Fruit fly (Drosophila melanogaster) whole organism, embryonic: Measurements from ENCODE around the gene CG9522.
A peak's percentile ranks its signal among the peaks of the same experiment; 100 is the strongest.

Experiments used
- ATbp ChIP-seq: fragments of 200-800 bp; sonication (Bioruptor generic); optimal IDR thresholded peaks from 2 replicates; lab custom pipeline; 2017; ENCODE audit warnings: missing biosample characterization, mild to moderate bottlenecking, missing genetic modification characterization, missing genetic modification reagents
- C15 ChIP-seq: fragments of 200-800 bp; sonication (Bioruptor generic); IDR thresholded peaks from 3 replicates; pipeline ENCODE4 v1.3.6; 2022; ENCODE audit warnings: missing biosample characterization, missing genetic modification characterization
- CG10543 ChIP-seq: fragments of 200-800 bp; sonication (Bioruptor generic); optimal IDR thresholded peaks from 3 replicates; lab custom pipeline; 2017; ENCODE audit warnings: missing biosample characterization, mild to moderate bottlenecking, missing genetic modification characterization, moderate library complexity
- CG10654 ChIP-seq: fragments of 200-800 bp; sonication (Bioruptor generic); optimal IDR thresholded peaks from 2 replicates; lab custom pipeline; 2016; ENCODE audit warnings: missing biosample characterization, missing genetic modification characterization
- CG11695 ChIP-seq: fragments of 200-800 bp; sonication (Bioruptor generic); IDR thresholded peaks from 3 replicates; pipeline ENCODE4 v1.3.6; 2022; ENCODE audit warnings: missing biosample characterization, missing genetic modification characterization
- CG13287 ChIP-seq: fragments of 200-800 bp; sonication (Bioruptor generic); IDR thresholded peaks from 2 replicates; pipeline ENCODE4 v1.3.6; 2022; ENCODE audit warnings: missing biosample characterization, missing genetic modification characterization; ENCODE audit not compliant: partially characterized antibody
- CG15696 ChIP-seq: fragments of 200-800 bp; sonication (Bioruptor generic); optimal IDR thresholded peaks from 2 replicates; lab custom pipeline; 2019; ENCODE audit warnings: missing biosample characterization, mild to moderate bottlenecking, missing genetic modification characterization, moderate library complexity
- CG1603 ChIP-seq: fragments of 200-800 bp; sonication (Bioruptor generic); optimal IDR thresholded peaks from 2 replicates; lab custom pipeline; 2019; ENCODE audit warnings: missing biosample characterization, mild to moderate bottlenecking, missing genetic modification characterization, moderate library complexity
- CG16815 ChIP-seq: fragments of 200-800 bp; sonication (Bioruptor generic); optimal IDR thresholded peaks from 3 replicates; lab custom pipeline; 2017; ENCODE audit warnings: missing biosample characterization, mild to moderate bottlenecking, missing genetic modification characterization
- CG31365 ChIP-seq: fragments of 200-800 bp; sonication (Bioruptor generic); optimal IDR thresholded peaks from 2 replicates; lab custom pipeline; 2018; ENCODE audit warnings: missing biosample characterization, mild to moderate bottlenecking, missing genetic modification characterization
- CG32532 ChIP-seq: fragments of 200-800 bp; sonication (Bioruptor generic); IDR thresholded peaks from 2 replicates; pipeline ENCODE4 v1.3.6; 2022; ENCODE audit warnings: missing biosample characterization, missing genetic modification characterization
- CG3407 ChIP-seq: fragments of 200-800 bp; sonication (Bioruptor generic); optimal IDR thresholded peaks from 2 replicates; lab custom pipeline; 2018; ENCODE audit warnings: missing biosample characterization, mild to moderate bottlenecking, missing genetic modification characterization
- CG42726 ChIP-seq: fragments of 200-800 bp; sonication (Bioruptor generic); IDR thresholded peaks from 2 replicates; pipeline ENCODE4 v1.3.6; 2022; ENCODE audit warnings: missing biosample characterization, missing genetic modification characterization; ENCODE audit not compliant: partially characterized antibody
- CG4617 ChIP-seq: fragments of 200-800 bp; sonication (Bioruptor generic); optimal IDR thresholded peaks from 3 replicates; lab custom pipeline; 2016; ENCODE audit warnings: missing biosample characterization, missing genetic modification characterization, borderline replicate concordance
- CG6854 ChIP-seq: fragments of 200-800 bp; sonication (Bioruptor generic); optimal IDR thresholded peaks from 3 replicates; lab custom pipeline; 2017; ENCODE audit warnings: missing biosample characterization, mild to moderate bottlenecking, missing genetic modification characterization
- CG7271 ChIP-seq: fragments of 200-800 bp; sonication (Bioruptor generic); optimal IDR thresholded peaks from 2 replicates; lab custom pipeline; 2018; ENCODE audit warnings: missing biosample characterization, mild to moderate bottlenecking, missing genetic modification characterization, moderate library complexity
- CG8290 ChIP-seq, 3 experiments: fragments of 200-800 bp; sonication (Bioruptor generic); optimal IDR thresholded peaks; 2 replicates each; lab custom pipeline; 2016 to 2019; ENCODE audit warnings: missing biosample characterization in 3 of 3, missing genetic modification characterization in 3 of 3, mild to moderate bottlenecking in 2 of 3, moderate library complexity in 1 of 3
- CG8359 ChIP-seq: fragments of 200-800 bp; sonication (Bioruptor generic); optimal IDR thresholded peaks from 2 replicates; lab custom pipeline; 2017; ENCODE audit warnings: missing biosample characterization, mild to moderate bottlenecking, missing genetic modification characterization, borderline replicate concordance
- CrebB ChIP-seq: fragments of 200-800 bp; sonication (Bioruptor generic); optimal IDR thresholded peaks from 3 replicates; lab custom pipeline; 2018; ENCODE audit warnings: missing biosample characterization, mild to moderate bottlenecking, missing genetic modification characterization
- Dad ChIP-seq: fragments of 200-800 bp; sonication (Bioruptor generic); optimal IDR thresholded peaks from 3 replicates; lab custom pipeline; 2016; ENCODE audit warnings: missing biosample characterization, missing genetic modification characterization
- E2f1 ChIP-seq: fragments of 200-800 bp; sonication (Bioruptor generic); IDR thresholded peaks from 2 replicates; pipeline ENCODE4 v1.3.6; 2022; ENCODE audit warnings: missing biosample characterization, missing genetic modification characterization
- Fer2 ChIP-seq: fragments of 200-800 bp; sonication (Bioruptor generic); optimal IDR thresholded peaks from 2 replicates; lab custom pipeline; 2018; ENCODE audit warnings: missing biosample characterization, mild to moderate bottlenecking, missing genetic modification characterization, moderate library complexity
- NK7.1 ChIP-seq: fragments of 200-800 bp; sonication (Bioruptor generic); optimal IDR thresholded peaks from 3 replicates; lab custom pipeline; 2016; ENCODE audit warnings: missing biosample characterization, missing genetic modification characterization
- PHDP ChIP-seq: fragments of 200-800 bp; sonication (Bioruptor generic); optimal IDR thresholded peaks from 3 replicates; lab custom pipeline; 2018; ENCODE audit warnings: missing biosample characterization, mild to moderate bottlenecking, missing genetic modification characterization, moderate library complexity
- Poxn ChIP-seq: fragments of 200-800 bp; sonication (Bioruptor generic); IDR thresholded peaks from 2 replicates; pipeline ENCODE4 v1.3.6; 2022; ENCODE audit warnings: missing biosample characterization, missing genetic modification characterization
- Taf1 ChIP-seq: fragments of 200-800 bp; sonication (Bioruptor generic); IDR thresholded peaks from 2 replicates; pipeline ENCODE4 v1.3.6; 2022; ENCODE audit warnings: missing biosample characterization, missing genetic modification characterization
- Xrp1 ChIP-seq: fragments of 200-800 bp; sonication (Bioruptor generic); IDR thresholded peaks from 2 replicates; pipeline ENCODE4 v1.3.6; 2022; ENCODE audit warnings: missing biosample characterization, missing genetic modification characterization
- bcd ChIP-seq: fragments of 200-800 bp; sonication (Bioruptor generic); optimal IDR thresholded peaks from 2 replicates; lab custom pipeline; 2017; ENCODE audit warnings: missing biosample characterization, mild to moderate bottlenecking, missing genetic modification characterization
- bigmax ChIP-seq: fragments of 200-800 bp; sonication (Bioruptor generic); optimal IDR thresholded peaks from 2 replicates; lab custom pipeline; 2018; ENCODE audit warnings: missing biosample characterization, mild to moderate bottlenecking, missing genetic modification characterization
- bsh ChIP-seq, 2 experiments: fragments of 200-800 bp; sonication (Bioruptor generic); optimal IDR thresholded peaks; 2 replicates each; lab custom pipeline; 2017 to 2018; ENCODE audit warnings: mild to moderate bottlenecking in 2 of 2, missing biosample characterization in 2 of 2, missing genetic modification characterization in 2 of 2, moderate library complexity in 1 of 2
- dimm ChIP-seq: fragments of 200-800 bp; sonication (Bioruptor generic); IDR thresholded peaks from 2 replicates; pipeline ENCODE4 v1.3.6; 2022; ENCODE audit warnings: missing biosample characterization, missing genetic modification characterization
- dmrt11E ChIP-seq: fragments of 200-800 bp; sonication (Bioruptor generic); optimal IDR thresholded peaks from 3 replicates; lab custom pipeline; 2018; ENCODE audit warnings: missing biosample characterization, mild to moderate bottlenecking, missing genetic modification characterization, moderate library complexity
- dysf ChIP-seq: fragments of 200-800 bp; sonication (Bioruptor generic); IDR thresholded peaks from 3 replicates; pipeline ENCODE4 v1.3.6; 2022; ENCODE audit warnings: missing biosample characterization, missing genetic modification characterization
- esg ChIP-seq: fragments of 200-800 bp; sonication (Bioruptor generic); conservative IDR thresholded peaks from 2 replicates; pipeline ENCODE4 v1.3.6; 2022; ENCODE audit warnings: missing biosample characterization, missing genetic modification characterization
- exex ChIP-seq: fragments of 200-800 bp; sonication (Bioruptor generic); optimal IDR thresholded peaks from 4 replicates; lab custom pipeline; 2018; ENCODE audit warnings: missing biosample characterization, mild to moderate bottlenecking, missing genetic modification characterization, moderate library complexity
- ftz-f1 ChIP-seq: fragments of 200-800 bp; sonication (Bioruptor generic); optimal IDR thresholded peaks from 2 replicates; lab custom pipeline; 2016; ENCODE audit warnings: missing biosample characterization, missing genetic modification characterization
- gce ChIP-seq: fragments of 200-800 bp; sonication (Bioruptor generic); IDR thresholded peaks from 3 replicates; pipeline ENCODE4 v1.3.6; 2022; ENCODE audit warnings: missing biosample characterization, missing genetic modification characterization
- gro ChIP-seq: fragments of 200-800 bp; sonication (Bioruptor generic); optimal IDR thresholded peaks from 2 replicates; lab custom pipeline; 2016; ENCODE audit warnings: missing biosample characterization, missing genetic modification characterization
- h ChIP-seq: fragments of >200 bp; optimal IDR thresholded peaks from 2 replicates; lab custom pipeline; 2017
- ham ChIP-seq: fragments of 200-800 bp; sonication (Bioruptor generic); IDR thresholded peaks from 2 replicates; pipeline ENCODE4 v1.3.6; 2022; ENCODE audit warnings: missing biosample characterization, missing genetic modification characterization
- ind ChIP-seq: fragments of 200-800 bp; sonication (Bioruptor generic); optimal IDR thresholded peaks from 3 replicates; lab custom pipeline; 2016; ENCODE audit warnings: missing biosample characterization, missing genetic modification characterization
- lmd ChIP-seq: fragments of 200-800 bp; sonication (Bioruptor generic); IDR thresholded peaks from 2 replicates; pipeline ENCODE4 v1.3.6; 2022; ENCODE audit warnings: missing biosample characterization, missing genetic modification characterization
- p53 ChIP-seq: fragments of 200-800 bp; sonication (Bioruptor generic); optimal IDR thresholded peaks from 2 replicates; lab custom pipeline; 2016; ENCODE audit warnings: missing biosample characterization, missing genetic modification characterization
- prd ChIP-seq, 3 experiments: fragments of >200 bp in 2 of 3; fragments of 200-800 bp in 1 of 3; sonication (Bioruptor generic) in 1 of 3; optimal IDR thresholded peaks in 2 of 3; IDR thresholded peaks in 1 of 3; 2 replicates in 2 of 3; 3 replicates in 1 of 3; pipeline versions ENCODE4 v1.3.6 to Lab custom; 2017 to 2022; ENCODE audit warnings: missing biosample characterization in 1 of 3, missing genetic modification characterization in 1 of 3
- ro ChIP-seq: fragments of 200-800 bp; sonication (Bioruptor generic); IDR thresholded peaks from 2 replicates; pipeline ENCODE4 v1.3.6; 2022; ENCODE audit warnings: missing biosample characterization, missing genetic modification characterization
- tin ChIP-seq: fragments of 200-800 bp; sonication (Bioruptor generic); optimal IDR thresholded peaks from 3 replicates; lab custom pipeline; 2016; ENCODE audit warnings: missing biosample characterization, missing genetic modification characterization
- tna ChIP-seq: fragments of 200-800 bp; sonication (Bioruptor generic); IDR thresholded peaks from 2 replicates; pipeline ENCODE4 v1.3.6; 2022; ENCODE audit warnings: missing biosample characterization, missing genetic modification characterization; ENCODE audit not compliant: partially characterized antibody
- yki ChIP-seq: fragments of >200 bp; optimal IDR thresholded peaks from 3 replicates; lab custom pipeline; 2018
- zen ChIP-seq: fragments of 200-800 bp; sonication (Bioruptor generic); optimal IDR thresholded peaks from 3 replicates; lab custom pipeline; 2018; ENCODE audit warnings: missing biosample characterization, mild to moderate bottlenecking, missing genetic modification characterization, moderate library complexity

The CG9522 gene

DNA sequence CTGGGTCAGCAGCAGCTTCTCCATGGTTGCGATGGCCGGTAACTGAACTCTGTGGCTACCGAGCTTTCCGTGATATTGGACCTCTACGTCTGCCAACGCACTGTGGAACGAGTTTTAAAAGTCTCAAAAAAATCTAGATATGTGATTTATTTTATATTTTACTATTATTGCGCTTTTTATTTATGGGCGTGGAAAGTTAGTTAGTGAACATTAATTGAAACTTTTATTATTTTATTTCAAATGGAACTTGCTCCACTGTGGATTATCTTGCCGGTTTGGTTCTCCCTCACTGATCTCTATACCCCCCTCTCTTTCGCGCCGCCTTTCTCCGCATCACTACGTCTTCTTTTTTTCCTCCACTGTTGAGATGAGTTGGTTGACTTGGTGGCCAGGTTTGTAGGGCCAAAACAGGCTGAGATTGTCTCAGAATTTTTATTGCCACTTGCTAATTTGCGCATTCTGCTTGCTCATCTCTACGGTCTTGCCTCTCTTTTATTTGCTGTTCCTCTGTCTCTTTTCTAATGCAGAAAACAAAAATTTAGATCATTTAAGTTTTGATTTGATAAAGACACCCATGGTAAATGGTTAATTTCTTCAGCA lies at the start of gene CG9522 (continued):
- TF ChIP-seq CG16815 (GFP tag; lab: Kevin White, UChicago) (peak; percentile 50), ro (GFP tag; lab: Robert Waterston, UW) (0 out of 2 replicates have a peak, but pooled peaks have one; percentile 33), tin (peak; percentile 66), esg (GFP tag; lab: Robert Waterston, UW) (peak; percentile 68), CG15696 (tag; lab: Kevin White, UChicago) (no peak), exex (no peak), CG42726 (GFP tag; lab: Robert Waterston, UW) (no peak), E2f1 (GFP tag; lab: Robert Waterston, UW) (peak; percentile 69), ATbp (GFP tag; lab: Kevin White, UChicago) (peak; percentile 82), CG13287 (GFP tag; lab: Robert Waterston, UW) (no peak), prd (optimal IDR thresholded peaks at IDR 0.05; lab: Kevin White, UChicago) (no peak), prd (GFP tag; IDR thresholded peaks at IDR 0.05; lab: Robert Waterston, UW) (peak; percentile 74), dysf (GFP tag; lab: Robert Waterston, UW) (peak; percentile 81), tna (GFP tag; lab: Robert Waterston, UW) (no peak), gro (GFP tag; lab: Kevin White, UChicago) (no peak), bsh (GFP tag; optimal IDR thresholded peaks at IDR 0.05; lab: Kevin White, UChicago) (peak; percentile 90 to 91), CG4617 (no peak), Xrp1 (GFP tag; lab: Robert Waterston, UW) (peak; percentile 86), PHDP (tag; lab: Kevin White, UChicago) (peak; percentile 75), p53 (GFP tag; lab: Kevin White, UChicago) (no peak), Poxn (no peak), CG8290 (GFP tag; optimal IDR thresholded peaks at IDR 0.05; lab: Kevin White, UChicago) (peak; percentile 23), CG8290 (tag; optimal IDR thresholded peaks at IDR 0.05; lab: Kevin White, UChicago) (no peak), CG7271 (tag; lab: Kevin White, UChicago) (no peak), CG31365 (tag; lab: Kevin White, UChicago) (no peak), Dad (GFP tag; lab: Kevin White, UChicago) (peak; percentile 37), CG3407 (GFP tag; lab: Kevin White, UChicago) (peak; percentile 68), CrebB (tag; lab: Kevin White, UChicago) (no peak), bcd (GFP tag; lab: Kevin White, UChicago) (peak; percentile 72), ind (GFP tag; lab: Kevin White, UChicago) (peak; percentile 64), CG8359 (GFP tag; lab: Kevin White, UChicago) (no peak), yki (lab: Kevin White, UChicago) (no peak), dmrt11E (tag; lab: Kevin White, UChicago) (peak; percentile 76), Taf1 (peak; percentile 60; the same call in 1 of the 2 replicates), CG11695 (GFP tag; lab: Robert Waterston, UW) (peak; percentile 58; the same call in 2 of the 3 replicates), CG10543 (GFP tag; lab: Kevin White, UChicago) (no peak), lmd (GFP tag; lab: Robert Waterston, UW) (peak; percentile 57), C15 (GFP tag; lab: Robert Waterston, UW) (no peak), zen (tag; lab: Kevin White, UChicago) (peak; percentile 49), ftz-f1 (GFP tag; lab: Kevin White, UChicago) (no peak), CG1603 (tag; lab: Kevin White, UChicago) (no peak), dimm (GFP tag; lab: Robert Waterston, UW) (0 out of 2 replicates have a peak, but pooled peaks have one; percentile 40), h (no peak), CG32532 (GFP tag; lab: Robert Waterston, UW) (peak; percentile 73), gce (GFP tag; lab: Robert Waterston, UW) (peak; percentile 67; the same call in 2 of the 3 replicates), NK7.1 (GFP tag; lab: Kevin White, UChicago) (no peak), Fer2 (tag; lab: Kevin White, UChicago) (peak; percentile 25), CG6854 (GFP tag; lab: Kevin White, UChicago) (peak; percentile 55), ham (no peak), bigmax (GFP tag; lab: Kevin White, UChicago) (no peak), CG10654 (GFP tag; lab: Kevin White, UChicago) (peak; percentile 40)
